Fruit fly (Drosophila melanogaster) whole organism, embryonic: ENCODE data around the gene Tbc1d22.

Experiments
- CG1529 ChIP-seq: fragments of 200-800 bp; sonication (Bioruptor generic); optimal IDR thresholded peaks from 3 replicates; lab custom pipeline; 2018; ENCODE audit warnings: missing biosample characterization, missing genetic modification characterization
- CG6854 ChIP-seq: fragments of 200-800 bp; sonication (Bioruptor generic); optimal IDR thresholded peaks from 3 replicates; lab custom pipeline; 2017; ENCODE audit warnings: missing biosample characterization, mild to moderate bottlenecking, missing genetic modification characterization
- CG7786 ChIP-seq: fragments of 200-800 bp; sonication (Bioruptor generic); optimal IDR thresholded peaks from 2 replicates; lab custom pipeline; 2016; ENCODE audit warnings: missing biosample characterization, missing genetic modification characterization
- Chrac-16 ChIP-seq: fragments of 200-800 bp; sonication (Bioruptor generic); optimal IDR thresholded peaks from 3 replicates; lab custom pipeline; 2016; ENCODE audit warnings: missing biosample characterization, missing genetic modification characterization
- GATAe ChIP-seq: fragments of 200-800 bp; sonication (Bioruptor generic); conservative IDR thresholded peaks from 2 replicates; pipeline ENCODE4 v1.3.6; 2022; ENCODE audit warnings: missing biosample characterization, missing genetic modification characterization
- NC2α ChIP-seq: fragments of 200-800 bp; sonication (Bioruptor generic); optimal IDR thresholded peaks from 2 replicates; lab custom pipeline; 2016; ENCODE audit warnings: missing biosample characterization, missing genetic modification characterization
- lov ChIP-seq, 2 experiments: fragments of 200-800 bp in 1 of 2; fragments of >200 bp in 1 of 2; sonication (Bioruptor generic) in 1 of 2; IDR thresholded peaks in 1 of 2; optimal IDR thresholded peaks in 1 of 2; 2 replicates in 1 of 2; 3 replicates in 1 of 2; pipeline versions ENCODE4 v1.3.6 to Lab custom; 2017 to 2022; ENCODE audit warnings: missing biosample characterization in 1 of 2, missing genetic modification characterization in 1 of 2
- mld ChIP-seq: fragments of 200-800 bp; sonication (Bioruptor generic); IDR thresholded peaks from 3 replicates; pipeline ENCODE4 v1.3.6; 2022; ENCODE audit warnings: missing biosample characterization, missing genetic modification characterization; ENCODE audit not compliant: partially characterized antibody
- org-1 ChIP-seq: fragments of 200-800 bp; sonication (Bioruptor generic); optimal IDR thresholded peaks from 2 replicates; lab custom pipeline; 2017; ENCODE audit warnings: missing biosample characterization, missing genetic modification characterization
- sqz ChIP-seq: fragments of 200-800 bp; sonication (Bioruptor generic); optimal IDR thresholded peaks from 3 replicates; lab custom pipeline; 2018; ENCODE audit warnings: missing biosample characterization, mild to moderate bottlenecking, missing genetic modification characterization

DNA sequence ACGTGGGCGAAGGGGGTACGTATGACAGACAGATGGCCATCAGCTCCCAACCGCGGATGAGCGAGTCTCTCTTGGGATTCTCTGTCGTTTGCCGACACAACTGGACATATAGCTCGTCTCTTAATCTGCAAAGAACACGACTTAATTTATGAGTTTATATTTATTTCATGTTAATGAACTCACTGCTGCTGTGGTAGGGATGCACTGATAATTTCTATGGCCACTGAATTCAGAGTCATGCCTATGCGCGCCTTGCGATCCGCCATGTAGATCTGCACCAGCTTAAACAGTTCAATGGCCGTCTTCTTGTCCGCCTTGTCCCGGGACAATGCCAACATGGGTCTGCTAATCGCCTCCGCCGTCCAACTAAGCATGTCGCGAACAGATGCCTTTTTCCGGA, 17.0 kb upstream of the Tbc1d22 start:
- TF ChIP-seq sqz (GFP tag; lab: Kevin White, UChicago) (no peak), mld (GFP tag; lab: Robert Waterston, UW) (no peak), CG6854 (GFP tag; lab: Kevin White, UChicago) (no peak), lov (optimal IDR thresholded peaks at IDR 0.05; lab: Kevin White, UChicago) (no peak), lov (GFP tag; IDR thresholded peaks at IDR 0.05; lab: Robert Waterston, UW) (no peak), GATAe (GFP tag; lab: Robert Waterston, UW) (no peak), CG1529 (GFP tag; lab: Kevin White, UChicago) (no peak), Chrac-16 (GFP tag; lab: Kevin White, UChicago) (no peak), CG7786 (no peak), org-1 (GFP tag; lab: Kevin White, UChicago) (no peak), NC2α (GFP tag; lab: Kevin White, UChicago) (no peak)
